Worm (Caenorhabditis elegans) whole organism, L4 larva: Measurements from ENCODE around the gene nlp-13.
"Not testable (repeated sequence)": the region's sequence is repeated elsewhere in the genome, so short reads cannot be mapped to it uniquely, and the experiment has no call there.

Source experiments
- aha-1 ChIP-seq: fragments of 150-350 bp; peaks from one replicate; lab custom pipeline; 2014; ENCODE audit warnings: missing biosample characterization, missing genetic modification characterization
- arid-1 ChIP-seq: fragments of 200-800 bp; sonication (Bioruptor generic); conservative IDR thresholded peaks from 2 replicates; pipeline ENCODE4 v1.3.6; 2022; ENCODE audit warnings: missing genetic modification reagents, missing genetic modification characterization, missing compliant biosample characterization
- ceh-20 ChIP-seq: fragments of 200-800 bp; sonication (Bioruptor generic); IDR thresholded peaks from 2 replicates; pipeline ENCODE4 v1.3.6; 2022; ENCODE audit warnings: missing genetic modification reagents, missing genetic modification characterization, missing compliant biosample characterization
- ceh-28 ChIP-seq: fragments of 150-350 bp; optimal IDR thresholded peaks from 2 replicates; lab custom pipeline; 2014; ENCODE audit warnings: missing biosample characterization, missing genetic modification reagents, missing genetic modification characterization
- ceh-82 ChIP-seq: sonication (generic microtip); optimal IDR thresholded peaks from 2 replicates; lab custom pipeline; 2017; ENCODE audit warnings: missing biosample characterization, missing genetic modification characterization
- ces-1 ChIP-seq: fragments of 150-350 bp; sonication (generic microtip); optimal IDR thresholded peaks from 4 replicates; lab custom pipeline; 2014; ENCODE audit warnings: missing biosample characterization, missing genetic modification reagents, missing genetic modification characterization
- ctbp-1 ChIP-seq: fragments of 200-800 bp; sonication (Bioruptor generic); IDR thresholded peaks from 2 replicates; pipeline ENCODE4 v1.3.6; 2022; ENCODE audit warnings: missing genetic modification reagents, missing genetic modification characterization, missing compliant biosample characterization
- daf-12 ChIP-seq: fragments of 150-350 bp; optimal IDR thresholded peaks from 2 replicates; lab custom pipeline; 2014; ENCODE audit warnings: missing biosample characterization, missing genetic modification reagents, missing genetic modification characterization
- daf-8 ChIP-seq: fragments of 200-800 bp; sonication (Bioruptor generic); IDR thresholded peaks from 2 replicates; pipeline ENCODE4 v1.3.6; 2022; ENCODE audit warnings: missing genetic modification characterization, missing compliant biosample characterization
- hif-1 ChIP-seq, 2 experiments: sonication (generic microtip); optimal IDR thresholded peaks; 2 replicates each; lab custom pipeline; 2016 to 2017; ENCODE audit warnings: missing compliant biosample characterization in 2 of 2, missing genetic modification characterization in 2 of 2, missing genetic modification reagents in 2 of 2, missing genotype in 2 of 2, mild to moderate bottlenecking in 1 of 2
- hmg-1.1 ChIP-seq: fragments of 200-800 bp; sonication (Bioruptor generic); IDR thresholded peaks from 2 replicates; pipeline ENCODE4 v1.3.6; 2022; ENCODE audit warnings: missing genetic modification reagents, missing genetic modification characterization, missing compliant biosample characterization
- lin-13 ChIP-seq: fragments of 150-350 bp; optimal IDR thresholded peaks from 2 replicates; lab custom pipeline; 2014; ENCODE audit warnings: missing biosample characterization, missing genetic modification reagents, missing genetic modification characterization
- lsy-2 ChIP-seq, 2 experiments: fragments of 150-350 bp in 1 of 2; sonication (generic microtip) in 1 of 2; optimal IDR thresholded peaks; 2 replicates each; lab custom pipeline; 2014 to 2017; ENCODE audit warnings: missing biosample characterization in 2 of 2, missing genetic modification characterization in 2 of 2
- mdl-1 ChIP-seq, 2 experiments: fragments of 150-350 bp in 1 of 2; sonication (generic microtip) in 1 of 2; optimal IDR thresholded peaks; 2 replicates each; lab custom pipeline; 2014 to 2017; ENCODE audit warnings: missing biosample characterization in 2 of 2, missing genetic modification characterization in 2 of 2
- nhr-11 ChIP-seq: fragments of 150-350 bp; optimal IDR thresholded peaks from 2 replicates; lab custom pipeline; 2014; ENCODE audit warnings: missing biosample characterization, missing genetic modification characterization
- nhr-25 ChIP-seq: sonication (generic microtip); optimal IDR thresholded peaks from 2 replicates; lab custom pipeline; 2017; ENCODE audit warnings: missing genetic modification characterization, mild to moderate bottlenecking, missing compliant biosample characterization, antibody characterized with exemption, moderate library complexity, borderline replicate concordance; ENCODE audit not compliant: insufficient read depth
- nhr-28 ChIP-seq: fragments of 150-350 bp; optimal IDR thresholded peaks from 2 replicates; lab custom pipeline; 2014; ENCODE audit warnings: missing biosample characterization, missing genetic modification characterization
- nhr-41 ChIP-seq: fragments of 200-800 bp; sonication (Bioruptor generic); IDR thresholded peaks from 2 replicates; pipeline ENCODE4 v1.3.6; 2022; ENCODE audit warnings: missing genetic modification reagents, missing genetic modification characterization, missing compliant biosample characterization
- nhr-42 ChIP-seq: fragments of 200-800 bp; sonication (Bioruptor generic); IDR thresholded peaks from 2 replicates; pipeline ENCODE4 v1.3.6; 2022; ENCODE audit warnings: missing genetic modification characterization, missing compliant biosample characterization
- nhr-48 ChIP-seq: sonication (generic microtip); optimal IDR thresholded peaks from 2 replicates; lab custom pipeline; 2016; ENCODE audit warnings: mild to moderate bottlenecking, missing genetic modification characterization, missing compliant biosample characterization
- nhr-76 ChIP-seq: fragments of 150-350 bp; optimal IDR thresholded peaks from 2 replicates; lab custom pipeline; 2014; ENCODE audit warnings: missing biosample characterization, missing genetic modification characterization
- pqm-1 ChIP-seq: sonication (generic microtip); optimal IDR thresholded peaks from 2 replicates; lab custom pipeline; 2017; ENCODE audit warnings: missing biosample characterization, missing genetic modification characterization
- rbr-2 ChIP-seq: sonication (generic microtip); optimal IDR thresholded peaks from 2 replicates; lab custom pipeline; 2016; ENCODE audit warnings: missing genotype, missing genetic modification characterization, missing compliant biosample characterization
- set-16 ChIP-seq: fragments of 200-800 bp; sonication (Bioruptor generic); IDR thresholded peaks from 2 replicates; pipeline ENCODE4 v1.3.6; 2022; ENCODE audit warnings: missing genetic modification reagents, missing genetic modification characterization, missing compliant biosample characterization
- skn-1 ChIP-seq: fragments of 150-350 bp; optimal IDR thresholded peaks from 2 replicates; lab custom pipeline; 2014; ENCODE audit warnings: missing biosample characterization, missing genetic modification characterization
- snpc-4 ChIP-seq: fragments of 150-350 bp; optimal IDR thresholded peaks from 2 replicates; lab custom pipeline; 2014; ENCODE audit warnings: missing biosample characterization, missing genetic modification characterization
- spr-1 ChIP-seq: sonication (generic microtip); optimal IDR thresholded peaks from 2 replicates; lab custom pipeline; 2016; ENCODE audit warnings: mild to moderate bottlenecking, missing genetic modification characterization, missing compliant biosample characterization
- spr-3 ChIP-seq: fragments of 200-800 bp; sonication (Bioruptor generic); optimal IDR thresholded peaks from 2 replicates; lab custom pipeline; 2018; ENCODE audit warnings: mild to moderate bottlenecking, missing genetic modification characterization, missing compliant biosample characterization
- tra-1 ChIP-seq: fragments of 200-800 bp; sonication (Bioruptor generic); IDR thresholded peaks from 2 replicates; pipeline ENCODE4 v1.3.6; 2022; ENCODE audit warnings: missing genetic modification reagents, missing genetic modification characterization, missing compliant biosample characterization
- unc-62 ChIP-seq, 3 experiments: fragments of 150-350 bp in 1 of 3; sonication (generic microtip); optimal IDR thresholded peaks in 2 of 3; peaks in 1 of 3; 1 replicate in 1 of 3; 2 replicates in 2 of 3; lab custom pipeline; 2014 to 2017; ENCODE audit warnings: missing biosample characterization in 3 of 3, missing genetic modification characterization in 3 of 3, missing genetic modification reagents in 3 of 3, missing genotype in 1 of 3
- vab-7 ChIP-seq: fragments of 200-800 bp; sonication (Bioruptor generic); IDR thresholded peaks from 2 replicates; pipeline ENCODE4 v1.3.6; 2022; ENCODE audit warnings: missing genetic modification reagents, missing genetic modification characterization, missing compliant biosample characterization
- ztf-11 ChIP-seq: fragments of 150-350 bp; optimal IDR thresholded peaks from 2 replicates; lab custom pipeline; 2014; ENCODE audit warnings: missing biosample characterization, missing genetic modification characterization

The nlp-13 gene

DNA sequence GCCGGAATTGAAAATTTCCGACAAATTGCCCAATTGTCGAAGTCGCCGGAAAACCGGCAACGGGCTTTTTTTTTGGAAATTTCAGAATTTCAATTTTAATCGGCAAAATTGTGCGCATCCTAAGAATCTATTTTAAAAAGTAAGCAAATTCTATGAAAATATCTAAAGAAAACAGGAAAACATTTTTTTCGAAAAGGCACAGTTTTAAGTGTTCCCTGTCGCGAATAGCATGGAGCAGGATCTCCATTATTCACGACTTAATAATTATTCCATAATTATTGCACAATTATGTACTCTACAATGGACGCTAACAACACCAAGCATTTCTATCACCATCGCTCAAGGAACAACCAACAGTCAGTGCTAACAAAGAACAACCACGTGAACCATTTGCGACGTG lies 20.4 kb upstream of the nlp-13 start, which contains the start of gene H43I07.4:
Gene H43I07.4, plus strand, starts transcription at position 301 of the 400 bp plus-strand sequence.
- TF ChIP-seq nhr-42; nhr-25 (tag; lab: Kevin White, UChicago); skn-1: not testable (repeated sequence)

DNA sequence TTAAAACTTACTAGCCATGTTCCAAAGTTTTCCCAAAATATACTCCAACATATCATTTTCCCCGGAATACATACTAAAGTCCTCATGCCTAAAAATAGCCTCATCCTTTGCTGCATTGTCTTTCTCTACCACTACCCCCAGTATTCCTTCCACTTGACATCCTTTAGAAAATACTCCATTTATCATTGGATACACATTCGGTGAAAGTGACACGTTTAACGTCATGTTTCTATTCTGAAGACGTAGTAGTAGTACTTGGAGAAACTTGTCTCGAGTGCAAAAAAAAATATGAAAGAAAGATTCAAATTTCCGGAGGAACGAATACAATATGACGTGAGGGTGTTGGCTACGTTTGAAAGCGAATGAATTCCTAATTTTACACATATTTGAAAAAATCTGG lies 19.3 kb upstream of the nlp-13 start:
- no peak for TF ChIP-seq daf-8 (GFP tag; lab: Robert Waterston, UW)
- no peak for TF ChIP-seq set-16 (GFP tag; lab: Robert Waterston, UW)
- TF ChIP-seq nhr-76 (tag; lab: Kevin White, UChicago) = no peak
- TF ChIP-seq nhr-28 (tag; lab: Kevin White, UChicago) = no peak
- TF ChIP-seq arid-1 (GFP tag; lab: Robert Waterston, UW) = no peak
- TF ChIP-seq ceh-82 (tag; lab: Kevin White, UChicago) = no peak
- peak in 1 of 2 experiments; percentile 90 for TF ChIP-seq unc-62 (GFP tag; optimal IDR thresholded peaks at IDR 0.05 in 1 of 2; lab: Kevin White, UChicago)
- TF ChIP-seq unc-62 (tag; optimal IDR thresholded peaks at IDR 0.05; lab: Kevin White, UChicago) = no peak
- TF ChIP-seq ztf-11 (tag; lab: Kevin White, UChicago) = no peak
- TF ChIP-seq ceh-20 = no peak
- TF ChIP-seq, all 104 proteins: peak for 1

DNA sequence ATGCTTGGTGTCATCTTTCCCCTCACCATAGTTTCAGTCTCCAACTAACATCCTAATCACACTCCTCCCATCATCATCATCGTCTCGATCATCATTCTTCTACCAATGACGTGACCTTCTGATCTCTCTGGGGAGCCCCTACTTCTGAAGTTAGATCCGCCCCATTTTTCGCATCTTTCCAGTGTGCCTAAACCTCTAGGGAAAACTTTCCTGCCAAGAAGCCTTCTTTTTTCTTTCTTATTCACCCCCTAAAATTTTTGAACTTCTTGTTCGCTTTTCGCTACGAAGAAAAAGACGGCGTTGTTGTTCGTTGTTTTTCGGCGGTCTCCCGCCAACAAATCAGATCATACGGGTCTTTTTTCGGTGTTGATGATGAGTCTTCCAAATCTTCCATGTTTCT lies 17.9 kb upstream of the nlp-13 start:
- no peak for TF ChIP-seq ceh-28
- TF ChIP-seq ceh-20 = 0 out of 2 replicates have a peak, but pooled peaks have one; percentile 22
- TF ChIP-seq aha-1 = peak; percentile 92
- no peak for TF ChIP-seq lin-13 (GFP tag; lab: Kevin White, UChicago)
- TF ChIP-seq lsy-2 (tag; optimal IDR thresholded peaks at IDR 0.05; lab: Kevin White, UChicago) = peak in 1 of 2 experiments; percentile 7
- peak; percentile 38; the same call in 1 of the 2 replicates for TF ChIP-seq vab-7 (GFP tag; lab: Robert Waterston, UW)

DNA sequence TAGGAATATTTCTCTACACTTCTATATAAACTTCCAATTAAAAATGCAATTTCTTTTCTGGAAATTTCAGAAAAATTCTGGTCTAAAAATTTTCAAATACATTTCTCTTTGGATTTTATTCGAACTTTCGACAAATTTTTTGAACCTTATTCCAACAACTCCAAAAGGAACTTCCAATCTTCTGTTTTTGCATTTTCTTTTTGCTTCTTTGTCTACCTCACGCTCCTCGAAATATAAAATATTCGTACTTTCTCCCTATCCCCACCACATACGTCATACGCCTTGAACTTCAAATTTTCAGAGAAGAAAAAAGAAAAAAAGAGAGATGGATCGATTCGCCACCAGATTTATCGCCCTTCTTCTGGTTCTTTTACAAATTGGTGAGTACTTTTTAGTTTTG lies 16.9 kb upstream of the nlp-13 start, which contains the start of gene nlp-9:
Gene nlp-9, plus strand, starts transcription at position 301 of the 400 bp plus-strand sequence.
- no peak for TF ChIP-seq daf-12 (tag; lab: Kevin White, UChicago)
- peak; percentile 13 for TF ChIP-seq aha-1
- TF ChIP-seq, all 104 proteins: peak for 1

DNA sequence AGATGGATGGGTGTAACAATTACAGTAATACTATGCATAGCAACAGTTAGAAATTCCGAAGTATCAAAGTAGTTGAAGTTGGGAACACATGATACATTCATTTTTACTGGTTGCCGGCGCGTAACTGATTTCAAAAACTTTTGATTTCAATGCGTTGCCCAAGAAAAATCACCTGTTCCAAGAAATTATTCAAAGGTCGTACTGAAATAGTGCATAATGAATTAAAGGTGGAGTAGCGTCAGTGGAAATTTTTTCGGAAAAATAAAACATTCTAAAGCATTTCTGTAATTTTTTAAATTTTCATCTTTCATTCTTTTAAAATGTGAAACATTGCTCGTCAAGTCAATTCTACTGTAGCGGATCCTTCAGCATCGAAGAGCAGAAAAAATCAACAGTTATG lies 4.1 kb downstream of the nlp-13 start, which contains the start of gene srh-204:
Gene srh-204, minus strand, starts transcription at position 101 of the 400 bp plus-strand sequence.
- no peak for TF ChIP-seq pqm-1 (tag; lab: Kevin White, UChicago)
- peak; percentile 86 for TF ChIP-seq aha-1

DNA sequence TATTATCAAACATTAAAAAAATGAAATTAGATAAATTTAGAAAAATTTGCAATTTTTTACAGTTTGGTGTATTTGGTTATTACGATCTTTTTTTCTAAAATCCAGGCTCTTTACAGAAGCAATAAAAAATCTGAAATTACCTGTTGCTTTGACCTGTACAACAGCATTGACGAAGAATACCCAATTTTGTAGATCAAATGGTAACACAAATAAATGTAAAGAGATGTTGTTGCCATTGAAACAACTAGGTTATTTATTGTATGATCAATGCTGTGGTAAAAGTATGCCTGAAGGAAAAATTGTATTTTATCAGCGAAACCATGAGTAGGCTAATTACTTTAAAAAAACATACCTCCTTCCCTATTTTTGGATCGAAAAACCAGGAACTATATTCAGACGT lies 5.3 kb downstream of the nlp-13 start:
- no peak for TF ChIP-seq ctbp-1 (GFP tag; lab: Robert Waterston, UW)
- peak in 1 of 2 experiments; percentile 91 for TF ChIP-seq unc-62 (GFP tag; optimal IDR thresholded peaks at IDR 0.05 in 1 of 2; lab: Kevin White, UChicago)
- no peak for TF ChIP-seq unc-62 (tag; optimal IDR thresholded peaks at IDR 0.05; lab: Kevin White, UChicago)
- TF ChIP-seq tra-1 (GFP tag; lab: Robert Waterston, UW) = no peak
- TF ChIP-seq, all 104 proteins: peak for 1

DNA sequence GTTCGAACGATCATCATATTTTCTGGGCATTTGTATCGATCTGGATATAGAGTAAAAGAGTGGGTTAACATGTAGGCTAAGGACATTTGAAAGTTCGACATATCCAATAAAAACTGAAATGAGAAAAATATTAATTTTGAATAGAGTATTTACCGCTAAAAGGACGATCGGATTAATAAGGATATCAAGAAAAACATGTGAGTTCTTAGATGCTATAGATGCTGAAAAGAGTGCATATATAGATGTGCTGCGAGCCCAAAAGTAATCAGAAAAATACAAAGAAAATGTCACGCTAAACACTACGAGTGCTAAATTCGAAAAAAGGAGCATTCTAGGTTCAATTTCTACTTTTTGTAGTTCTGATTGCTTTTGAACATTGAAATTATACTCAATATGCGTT lies 6.2 kb downstream of the nlp-13 start, which contains the start of gene srt-12:
Gene srt-12, minus strand, starts transcription at position 101 of the 400 bp plus-strand sequence.
- TF ChIP-seq snpc-4 (tag; lab: Kevin White, UChicago) (no peak), mdl-1 (tag; optimal IDR thresholded peaks at IDR 0.05; lab: Kevin White, UChicago) (no peak), spr-3 (GFP tag; lab: Kevin White, UChicago) (no peak), nhr-41 (GFP tag; lab: Robert Waterston, UW) (no peak), vab-7 (GFP tag; lab: Robert Waterston, UW) (no peak), pqm-1 (tag; lab: Kevin White, UChicago) (no peak), nhr-76 (tag; lab: Kevin White, UChicago) (no peak), ces-1 (GFP tag; lab: Kevin White, UChicago) (no peak), nhr-48 (no peak), arid-1 (GFP tag; lab: Robert Waterston, UW) (no peak), hif-1 (tag; optimal IDR thresholded peaks at IDR 0.05; lab: Kevin White, UChicago) (no peak), hmg-1.1 (GFP tag; lab: Robert Waterston, UW) (no peak), ceh-20 (no peak), nhr-11 (tag; lab: Kevin White, UChicago) (no peak), rbr-2 (no peak), ceh-82 (tag; lab: Kevin White, UChicago) (no peak), spr-1 (tag; lab: Kevin White, UChicago) (no peak)
